Fruit fly (Drosophila melanogaster) whole organism, prepupa: Measurements from ENCODE around the gene Cyp4d20.
A peak's percentile ranks its signal among the peaks of the same experiment; 100 is the strongest.

ENCODE experiments used
- Blimp-1 ChIP-seq: fragments of 200-800 bp; sonication (Bioruptor generic); optimal IDR thresholded peaks from 3 replicates; lab custom pipeline; 2017; ENCODE audit warnings: missing biosample characterization, missing genetic modification characterization, mild to moderate bottlenecking, moderate library complexity, missing genetic modification reagents
- CG10631 ChIP-seq: fragments of 200-800 bp; sonication (Bioruptor generic); optimal IDR thresholded peaks from 2 replicates; lab custom pipeline; 2016; ENCODE audit warnings: missing biosample characterization, missing genetic modification characterization
- CG10669 ChIP-seq: fragments of 200-800 bp; sonication (Bioruptor generic); optimal IDR thresholded peaks from 3 replicates; lab custom pipeline; 2018; ENCODE audit warnings: missing biosample characterization, mild to moderate bottlenecking, missing genetic modification characterization, moderate library complexity
- CG11294 ChIP-seq: fragments of 200-800 bp; sonication (Bioruptor generic); IDR thresholded peaks from 2 replicates; pipeline ENCODE4 v1.3.6; 2022; ENCODE audit warnings: missing biosample characterization, missing genetic modification characterization
- CG11762 ChIP-seq: fragments of 200-800 bp; sonication (Bioruptor generic); optimal IDR thresholded peaks from 3 replicates; lab custom pipeline; 2016; ENCODE audit warnings: missing biosample characterization, missing genetic modification characterization; ENCODE audit not compliant: insufficient read depth
- CG15336 ChIP-seq: fragments of 200-800 bp; sonication (Bioruptor generic); IDR thresholded peaks from 2 replicates; pipeline ENCODE4 v1.3.6; 2022; ENCODE audit warnings: missing biosample characterization, missing genetic modification characterization
- CG1621 ChIP-seq: fragments of 200-800 bp; sonication (Bioruptor generic); optimal IDR thresholded peaks from 3 replicates; lab custom pipeline; 2018; ENCODE audit warnings: missing biosample characterization, mild to moderate bottlenecking, missing genetic modification characterization
- CG16779 ChIP-seq: fragments of 200-800 bp; sonication (Bioruptor generic); optimal IDR thresholded peaks from 3 replicates; lab custom pipeline; 2017; ENCODE audit warnings: missing biosample characterization, mild to moderate bottlenecking, missing genetic modification characterization
- CG31627 ChIP-seq: fragments of 200-800 bp; sonication (Bioruptor generic); optimal IDR thresholded peaks from 3 replicates; lab custom pipeline; 2016; ENCODE audit warnings: missing biosample characterization, missing genetic modification characterization
- CG4318 ChIP-seq: fragments of 200-800 bp; sonication (Bioruptor generic); optimal IDR thresholded peaks from 3 replicates; lab custom pipeline; 2017; ENCODE audit warnings: missing biosample characterization, mild to moderate bottlenecking, missing genetic modification characterization
- CG6163 ChIP-seq: fragments of 200-800 bp; sonication (Bioruptor generic); IDR thresholded peaks from 3 replicates; pipeline ENCODE4 v1.3.6; 2022; ENCODE audit warnings: missing biosample characterization, missing genetic modification characterization
- CG6276 ChIP-seq: fragments of 200-800 bp; sonication (Bioruptor generic); optimal IDR thresholded peaks from 2 replicates; lab custom pipeline; 2017; ENCODE audit warnings: missing biosample characterization, mild to moderate bottlenecking, missing genetic modification characterization
- CG6792 ChIP-seq: fragments of 200-800 bp; sonication (Bioruptor generic); optimal IDR thresholded peaks from 3 replicates; lab custom pipeline; 2016; ENCODE audit warnings: missing biosample characterization, missing genetic modification characterization
- CG6808 ChIP-seq: fragments of 200-800 bp; sonication (Bioruptor generic); optimal IDR thresholded peaks from 3 replicates; lab custom pipeline; 2017; ENCODE audit warnings: missing biosample characterization, missing genetic modification characterization, mild to moderate bottlenecking, moderate library complexity, missing genetic modification reagents
- CG6854 ChIP-seq: fragments of 200-800 bp; sonication (Bioruptor generic); optimal IDR thresholded peaks from 2 replicates; lab custom pipeline; 2017; ENCODE audit warnings: missing biosample characterization, mild to moderate bottlenecking, missing genetic modification characterization
- CG7368 ChIP-seq: fragments of 200-800 bp; sonication (Bioruptor generic); optimal IDR thresholded peaks from 3 replicates; lab custom pipeline; 2016; ENCODE audit warnings: missing biosample characterization, missing genetic modification characterization
- CG8119 ChIP-seq: fragments of 200-800 bp; sonication (Bioruptor generic); IDR thresholded peaks from 3 replicates; pipeline ENCODE4 v1.3.6; 2022; ENCODE audit warnings: missing biosample characterization, missing genetic modification characterization
- CG8319 ChIP-seq: fragments of 200-800 bp; sonication (Bioruptor generic); optimal IDR thresholded peaks from 3 replicates; lab custom pipeline; 2016; ENCODE audit warnings: missing biosample characterization, missing genetic modification characterization
- CG8632 ChIP-seq: fragments of 200-800 bp; sonication (Bioruptor generic); optimal IDR thresholded peaks from 3 replicates; lab custom pipeline; 2016; ENCODE audit warnings: missing biosample characterization, missing genetic modification characterization
- CG9139 ChIP-seq: fragments of 200-800 bp; sonication (Bioruptor generic); optimal IDR thresholded peaks from 3 replicates; lab custom pipeline; 2017; ENCODE audit warnings: missing biosample characterization, mild to moderate bottlenecking, missing genetic modification characterization
- Eip75B ChIP-seq: fragments of 200-800 bp; sonication (Bioruptor generic); optimal IDR thresholded peaks from 3 replicates; lab custom pipeline; 2016; ENCODE audit warnings: missing biosample characterization, missing genetic modification characterization
- Eip78C ChIP-seq: fragments of 200-800 bp; sonication (Bioruptor generic); peaks from one replicate; lab custom pipeline; 2016; ENCODE audit warnings: missing biosample characterization, missing genetic modification characterization
- Eip93F ChIP-seq: fragments of 200-800 bp; sonication (Bioruptor generic); optimal IDR thresholded peaks from 2 replicates; lab custom pipeline; 2016; ENCODE audit warnings: missing biosample characterization, mild to moderate bottlenecking, missing genetic modification characterization
- Ets96B ChIP-seq: fragments of 200-800 bp; optimal IDR thresholded peaks from 2 replicates; lab custom pipeline; 2019; ENCODE audit warnings: missing biosample characterization, mild to moderate bottlenecking, missing genetic modification characterization, moderate library complexity
- Hr38 ChIP-seq: sonication (Bioruptor generic); optimal IDR thresholded peaks from 2 replicates; lab custom pipeline; 2016; ENCODE audit warnings: missing biosample characterization, missing genetic modification characterization
- Hr39 ChIP-seq: fragments of 200-800 bp; sonication (Bioruptor generic); optimal IDR thresholded peaks from 2 replicates; lab custom pipeline; 2016; ENCODE audit warnings: missing biosample characterization, missing genetic modification characterization
- Hr4 ChIP-seq: fragments of 200-800 bp; sonication (Bioruptor generic); optimal IDR thresholded peaks from 3 replicates; lab custom pipeline; 2016; ENCODE audit warnings: missing biosample characterization, missing genetic modification characterization
- Lpt ChIP-seq: fragments of 200-800 bp; sonication (Bioruptor generic); optimal IDR thresholded peaks from 3 replicates; lab custom pipeline; 2016; ENCODE audit warnings: missing biosample characterization, missing genetic modification characterization
- Met ChIP-seq: fragments of 200-800 bp; sonication (Bioruptor generic); optimal IDR thresholded peaks from 3 replicates; lab custom pipeline; 2016; ENCODE audit warnings: missing biosample characterization, missing genetic modification characterization
- OdsH ChIP-seq: fragments of 200-800 bp; sonication (Bioruptor generic); optimal IDR thresholded peaks from 3 replicates; lab custom pipeline; 2016; ENCODE audit warnings: missing biosample characterization, missing genetic modification characterization
- Smox ChIP-seq: fragments of 200-800 bp; sonication (Bioruptor generic); optimal IDR thresholded peaks from 3 replicates; lab custom pipeline; 2016; ENCODE audit warnings: missing biosample characterization, missing genetic modification characterization
- Sox14 ChIP-seq: fragments of 200-800 bp; sonication (Bioruptor generic); optimal IDR thresholded peaks from 3 replicates; lab custom pipeline; 2016; ENCODE audit warnings: missing biosample characterization, missing genetic modification characterization
- Sox15 ChIP-seq: fragments of 200-800 bp; sonication (Bioruptor generic); optimal IDR thresholded peaks from 3 replicates; lab custom pipeline; 2016; ENCODE audit warnings: missing biosample characterization, missing genetic modification characterization
- dac ChIP-seq: fragments of 200-800 bp; sonication (Bioruptor generic); optimal IDR thresholded peaks from 2 replicates; lab custom pipeline; 2017; ENCODE audit warnings: missing biosample characterization, mild to moderate bottlenecking, missing genetic modification characterization
- dsx ChIP-seq: fragments of 200-800 bp; optimal IDR thresholded peaks from 3 replicates; lab custom pipeline; 2019; ENCODE audit warnings: missing biosample characterization, mild to moderate bottlenecking, missing genetic modification characterization, moderate library complexity; ENCODE audit not compliant: poor library complexity, severe bottlenecking
- eg ChIP-seq: fragments of 200-800 bp; sonication (Bioruptor generic); IDR thresholded peaks from 3 replicates; pipeline ENCODE4 v1.3.6; 2022; ENCODE audit warnings: missing biosample characterization, missing genetic modification characterization
- esn ChIP-seq: fragments of 200-800 bp; sonication (Bioruptor generic); optimal IDR thresholded peaks from 2 replicates; lab custom pipeline; 2016; ENCODE audit warnings: missing biosample characterization, mild to moderate bottlenecking, missing genetic modification characterization, moderate library complexity
- fd59A ChIP-seq: fragments of 200-800 bp; sonication (Bioruptor generic); optimal IDR thresholded peaks from 2 replicates; lab custom pipeline; 2017; ENCODE audit warnings: missing biosample characterization, mild to moderate bottlenecking, missing genetic modification characterization, missing genetic modification reagents
- fkh ChIP-seq: fragments of 200-800 bp; sonication (Bioruptor generic); optimal IDR thresholded peaks from 3 replicates; lab custom pipeline; 2017; ENCODE audit warnings: missing biosample characterization, mild to moderate bottlenecking, missing genetic modification characterization, moderate library complexity
- lz ChIP-seq: fragments of 200-800 bp; sonication (Bioruptor generic); optimal IDR thresholded peaks from 3 replicates; lab custom pipeline; 2016; ENCODE audit warnings: missing biosample characterization, missing genetic modification characterization
- net ChIP-seq: fragments of 200-800 bp; sonication (Bioruptor generic); optimal IDR thresholded peaks from 3 replicates; lab custom pipeline; 2016; ENCODE audit warnings: missing biosample characterization, missing genetic modification characterization
- pdm3 ChIP-seq: fragments of 200-800 bp; sonication (Bioruptor generic); optimal IDR thresholded peaks from 3 replicates; lab custom pipeline; 2016; ENCODE audit warnings: missing biosample characterization, missing genetic modification characterization
- ss ChIP-seq, 2 experiments: fragments of 200-800 bp; sonication (Bioruptor generic); optimal IDR thresholded peaks; 2 replicates in 1 of 2; 3 replicates in 1 of 2; lab custom pipeline; 2017 to 2018; ENCODE audit warnings: mild to moderate bottlenecking in 2 of 2, missing biosample characterization in 2 of 2, missing genetic modification characterization in 2 of 2, moderate library complexity in 1 of 2

The Cyp4d20 gene

DNA sequence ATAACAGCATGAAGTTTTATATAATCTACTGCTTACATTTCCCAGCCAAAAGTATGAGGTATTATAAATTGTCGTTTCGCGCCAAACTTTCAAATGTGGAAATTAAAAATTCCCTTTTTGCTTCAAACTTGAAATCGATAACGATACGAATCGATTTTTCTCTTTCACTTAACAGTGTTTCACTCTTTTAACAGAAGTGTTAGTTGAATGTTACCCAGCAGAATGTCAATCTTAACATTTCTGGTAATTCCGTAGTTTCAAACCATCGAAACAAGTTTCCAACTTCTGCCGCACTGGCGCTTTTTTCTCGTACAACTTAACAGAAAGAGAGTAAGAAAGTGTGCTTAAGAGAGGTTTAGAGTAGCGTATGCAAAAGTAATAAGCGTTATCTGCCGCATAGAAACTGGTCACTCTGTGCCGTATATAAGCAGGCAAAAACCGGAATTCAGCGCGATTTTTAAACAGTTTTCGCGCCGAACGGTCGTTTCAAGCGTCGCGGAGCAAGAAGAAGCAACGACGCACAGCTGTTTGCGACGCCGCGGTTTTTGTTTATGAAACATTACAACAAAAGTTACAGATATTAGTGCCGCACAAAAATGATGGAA lies 11.7 kb downstream of the Cyp4d20 start (continued):
- TF ChIP-seq CG7368, result peak; percentile 23
- TF ChIP-seq net (GFP tag; lab: Kevin White, UChicago), result no peak
- TF ChIP-seq CG1621 (tag; lab: Kevin White, UChicago), result peak; percentile 82
- peak; percentile 83 for TF ChIP-seq fkh (GFP tag; lab: Kevin White, UChicago)
- TF ChIP-seq Sox15, result no peak
- no peak for TF ChIP-seq CG9139 (GFP tag; lab: Kevin White, UChicago)
- TF ChIP-seq CG16779, result peak; percentile 3
- no peak for TF ChIP-seq fd59A (GFP tag; lab: Kevin White, UChicago)
- peak; percentile 100 for TF ChIP-seq CG6276
- no peak for TF ChIP-seq Sox14 (GFP tag; lab: Kevin White, UChicago)
- TF ChIP-seq CG31627 (GFP tag; lab: Kevin White, UChicago), result peak; percentile 9
- TF ChIP-seq ss (GFP tag; optimal IDR thresholded peaks at IDR 0.05; lab: Kevin White, UChicago), result no peak
- no peak for TF ChIP-seq CG8632 (GFP tag; lab: Kevin White, UChicago)
- peak; percentile 59 for TF ChIP-seq esn (GFP tag; lab: Kevin White, UChicago)

DNA sequence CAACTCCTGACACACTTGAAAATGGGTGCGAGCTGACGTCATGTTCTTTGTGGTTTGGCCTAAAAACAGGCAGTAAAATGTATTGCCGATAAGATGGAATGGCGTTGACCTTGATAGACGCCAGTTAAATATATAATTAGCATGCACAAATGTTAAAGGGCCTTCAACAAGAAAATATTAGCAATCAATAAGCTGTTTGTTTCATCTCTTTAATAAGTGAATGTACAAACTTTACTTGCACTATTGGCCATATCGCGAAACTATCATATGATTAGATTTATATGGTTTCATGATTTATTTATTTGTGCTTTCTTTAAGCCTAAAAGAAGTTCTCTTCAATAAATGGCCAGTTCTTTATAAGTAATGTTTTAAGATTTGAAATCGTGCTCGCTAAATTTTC lies 16.2 kb downstream of the Cyp4d20 start:
- TF ChIP-seq CG6276 (no peak), Eip93F (GFP tag; lab: Kevin White, UChicago) (peak; percentile 22), pdm3 (GFP tag; lab: Kevin White, UChicago) (no peak), OdsH (GFP tag; lab: Kevin White, UChicago) (no peak), Blimp-1 (GFP tag; lab: Kevin White, UChicago) (no peak), CG10631 (GFP tag; lab: Kevin White, UChicago) (no peak)

DNA sequence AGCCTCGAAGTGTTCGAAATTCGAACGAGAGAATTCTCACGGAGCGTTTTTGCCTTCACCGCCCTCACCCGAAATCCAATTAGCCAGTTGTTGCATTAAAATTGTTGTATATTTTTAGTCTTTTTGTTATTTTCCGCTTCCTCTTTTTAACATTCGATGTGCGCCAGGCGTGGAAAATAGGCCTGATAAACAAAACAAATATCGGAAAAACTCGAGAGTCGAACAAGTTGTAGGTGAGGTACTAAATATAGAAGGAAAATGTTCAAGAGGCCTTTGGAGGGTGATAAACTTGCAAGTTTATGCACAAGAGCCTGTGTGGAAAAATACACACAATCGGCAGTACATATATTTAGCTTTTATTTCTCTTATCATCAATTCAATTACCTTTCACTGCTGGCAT lies 19.5 kb downstream of the Cyp4d20 start:
- no peak for TF ChIP-seq CG8319 (GFP tag; lab: Kevin White, UChicago)

DNA sequence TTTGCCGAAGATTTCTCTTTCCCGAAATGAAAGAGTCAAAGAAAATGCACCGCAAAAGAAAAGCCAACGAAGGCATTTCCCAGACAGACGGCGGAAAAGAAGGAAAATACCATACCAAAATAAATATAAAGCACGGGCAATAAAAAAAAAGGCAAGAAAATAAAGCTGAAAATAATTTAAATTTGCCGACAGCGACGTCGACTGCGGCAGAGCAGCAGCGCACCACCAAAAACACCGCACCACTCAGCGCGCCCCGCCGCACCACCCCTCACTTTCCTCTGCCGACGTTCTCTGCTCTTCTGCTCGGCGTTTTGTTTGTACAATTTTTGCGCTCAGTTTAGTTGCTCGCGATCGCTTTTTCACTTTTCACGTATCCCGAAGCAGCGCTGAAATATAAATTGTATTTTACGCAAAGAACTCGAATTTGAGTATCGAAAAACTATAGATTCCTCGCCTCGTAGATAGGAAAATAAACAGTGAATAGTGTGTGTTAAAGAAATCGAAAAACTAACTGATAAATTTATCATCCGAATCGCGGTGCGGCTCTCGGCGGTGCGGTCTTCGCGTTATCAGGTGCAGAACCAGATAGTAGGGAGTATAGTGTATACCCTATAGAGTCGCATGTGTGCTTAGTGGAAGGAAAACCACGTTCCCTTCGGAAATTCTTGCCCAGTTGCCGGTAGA lies 20.5 kb downstream of the Cyp4d20 start:
- TF ChIP-seq CG15336 (GFP tag; lab: Robert Waterston, UW) (peak; percentile 62), Eip75B (no peak), fkh (GFP tag; lab: Kevin White, UChicago) (peak; percentile 57), dac (GFP tag; lab: Kevin White, UChicago) (no peak), Blimp-1 (GFP tag; lab: Kevin White, UChicago) (no peak), Hr38 (GFP tag; lab: Kevin White, UChicago) (no peak), CG6792 (GFP tag; lab: Kevin White, UChicago) (no peak), Hr4 (GFP tag; lab: Kevin White, UChicago) (no peak), CG8119 (GFP tag; lab: Robert Waterston, UW) (peak; percentile 64; the same call in 2 of the 3 replicates), CG11294 (GFP tag; lab: Robert Waterston, UW) (no peak), CG6276 (peak; percentile 1), OdsH (GFP tag; lab: Kevin White, UChicago) (no peak), esn (GFP tag; lab: Kevin White, UChicago) (no peak), dsx (GFP tag; lab: Kevin White, UChicago) (no peak), CG4318 (no peak), Sox14 (GFP tag; lab: Kevin White, UChicago) (no peak), CG16779 (no peak), CG6854 (GFP tag; lab: Kevin White, UChicago) (no peak), eg (peak; percentile 59), Hr39 (GFP tag; lab: Kevin White, UChicago) (no peak), CG6808 (no peak), CG6163 (peak; percentile 66; the same call in 2 of the 3 replicates), Ets96B (tag; lab: Kevin White, UChicago) (no peak), CG1621 (tag; lab: Kevin White, UChicago) (no peak), lz (GFP tag; lab: Kevin White, UChicago) (no peak), Eip78C (GFP tag; lab: Kevin White, UChicago) (peak; percentile 25), Lpt (GFP tag; lab: Kevin White, UChicago) (no peak), fd59A (GFP tag; lab: Kevin White, UChicago) (no peak), Met (GFP tag; lab: Kevin White, UChicago) (no peak), CG10669 (no peak), CG10631 (GFP tag; lab: Kevin White, UChicago) (no peak), Smox (no peak), CG11762 (no peak)
- TF ChIP-seq, all 60 proteins: peak for 7
